Fruit fly (Drosophila melanogaster) whole organism: ENCODE data around the gene Octbeta2R.

ENCODE experiments used
- CG8478 ChIP-seq: fragments of >200 bp; optimal IDR thresholded peaks from 2 replicates; lab custom pipeline; 2018; ENCODE audit warnings: inconsistent platforms
- Dll ChIP-seq: fragments of >200 bp; optimal IDR thresholded peaks from 2 replicates; lab custom pipeline; 2017
- EcR ChIP-seq, 2 experiments: fragments of >200 bp; optimal IDR thresholded peaks; 2 replicates each; lab custom pipeline; 2017; ENCODE audit warnings: missing biosample characterization in 2 of 2, missing genetic modification characterization in 2 of 2, missing genetic modification reagents in 2 of 2
- pan ChIP-seq: fragments of >200 bp; optimal IDR thresholded peaks from 2 replicates; lab custom pipeline; 2017
- psq ChIP-seq: fragments of >200 bp; optimal IDR thresholded peaks from 2 replicates; lab custom pipeline; 2017
- usp ChIP-seq: fragments of >200 bp; optimal IDR thresholded peaks from 2 replicates; lab custom pipeline; 2017; ENCODE audit warnings: missing biosample characterization, missing genetic modification characterization, mixed read lengths

Octbeta2R gene

DNA sequence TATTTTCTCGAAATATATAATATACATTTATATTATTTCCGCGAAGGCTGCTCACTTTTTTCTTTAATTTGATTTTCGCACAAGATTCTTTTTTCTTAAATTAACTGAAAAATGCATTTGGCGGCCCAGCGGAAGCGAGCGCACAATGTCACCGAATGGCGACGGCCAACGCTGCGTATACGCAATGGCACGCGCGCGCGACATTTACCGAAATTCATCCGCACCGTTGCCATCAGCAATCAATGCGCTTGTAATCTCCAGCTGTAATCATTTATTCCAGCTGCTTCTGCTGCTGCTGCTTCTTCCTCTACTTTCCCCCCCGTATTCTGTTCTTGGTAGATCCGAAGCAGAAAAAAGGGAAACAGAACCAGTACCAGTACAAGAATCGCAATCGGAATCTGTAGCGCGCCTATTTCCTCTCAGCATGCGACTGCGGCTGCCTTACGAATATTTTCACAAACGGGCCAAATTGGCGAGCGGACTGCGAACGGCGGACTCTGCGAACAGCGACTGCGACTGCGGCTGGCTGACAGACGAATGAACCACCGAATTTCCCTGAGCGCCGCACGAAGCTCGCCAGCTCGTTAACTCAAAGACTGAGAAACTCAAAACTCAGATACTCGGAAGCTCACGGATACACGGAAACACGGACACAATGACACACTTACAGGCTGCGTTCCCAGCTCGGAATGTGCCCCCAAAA is at the start of gene Octbeta2R:
Octbeta2R (minus strand) TSS at position 539 of the 703 bp plus-strand sequence.
- TF ChIP-seq psq (no peak), pan (lab: Kevin White, UChicago) (no peak), CG8478 (lab: Kevin White, UChicago) (no peak), EcR (GFP tag; optimal IDR thresholded peaks at IDR 0.05; lab: Kevin White, UChicago) (no peak), usp (GFP tag; lab: Kevin White, UChicago) (no peak), Dll (lab: Kevin White, UChicago) (no peak)

DNA sequence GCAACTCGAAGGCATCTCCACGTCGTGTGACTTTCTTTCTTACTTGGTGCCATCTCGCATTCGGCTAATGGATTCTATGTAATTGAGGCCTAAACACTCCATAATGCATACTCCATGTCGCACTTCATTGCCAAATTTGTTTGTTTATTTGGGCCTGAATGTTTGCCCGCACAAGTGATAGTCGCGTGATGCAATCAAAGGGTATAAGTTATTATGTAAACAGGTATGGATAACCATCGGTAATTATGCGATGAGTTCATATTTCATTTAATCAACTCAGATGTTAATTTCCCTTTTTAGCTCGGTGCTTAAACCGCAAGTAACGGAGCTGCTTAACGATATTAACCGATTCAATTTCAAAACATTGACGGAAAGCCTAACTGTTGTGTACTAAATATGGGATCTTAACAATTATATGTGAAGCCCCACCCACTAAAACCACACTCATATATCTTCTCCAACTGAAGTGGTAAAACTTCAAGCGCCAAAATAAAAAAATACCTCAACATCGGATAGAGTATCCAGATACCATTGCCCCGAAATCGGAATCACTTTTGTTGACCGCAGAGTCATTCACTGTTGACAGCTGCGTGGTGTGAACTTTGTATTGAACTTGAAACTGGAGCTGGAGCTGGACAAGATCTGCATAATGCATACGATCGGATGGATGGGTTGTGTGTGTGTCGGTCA is 49.2 kb upstream of the Octbeta2R start:
- TF ChIP-seq pan (lab: Kevin White, UChicago) (no peak), usp (GFP tag; lab: Kevin White, UChicago) (no peak), psq (no peak), CG8478 (lab: Kevin White, UChicago) (no peak), Dll (lab: Kevin White, UChicago) (no peak), EcR (GFP tag; optimal IDR thresholded peaks at IDR 0.05; lab: Kevin White, UChicago) (no peak)

DNA sequence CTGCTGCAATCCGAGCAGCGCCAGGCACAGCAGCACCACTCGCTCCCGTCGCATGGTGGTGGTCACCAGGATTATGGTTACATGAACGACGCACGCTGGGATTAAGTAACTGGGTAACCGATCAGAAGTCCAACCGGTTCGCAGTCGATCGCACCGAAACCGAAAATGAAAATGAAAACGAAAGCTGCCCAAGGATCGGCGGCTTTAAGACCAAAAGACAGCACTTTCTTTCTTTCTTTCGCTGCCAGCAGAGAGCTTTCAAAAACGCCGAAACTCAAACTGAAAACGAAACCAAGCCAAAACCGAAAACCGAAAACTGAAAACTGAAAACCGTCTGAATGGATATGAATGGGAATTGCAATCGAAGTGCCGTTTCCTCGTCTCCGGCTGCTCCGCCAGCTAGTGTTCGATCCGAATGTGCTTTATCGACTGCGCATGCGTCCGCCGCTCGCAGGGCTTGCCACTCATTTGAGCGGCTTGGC is 46.6 kb upstream of the Octbeta2R start, which contains the start of gene CG6753:
CG6753 (minus strand) TSS at position 432 of the 482 bp plus-strand sequence.
- TF ChIP-seq Dll (lab: Kevin White, UChicago): no peak
- no peak for TF ChIP-seq pan (lab: Kevin White, UChicago)
- TF ChIP-seq EcR (GFP tag; optimal IDR thresholded peaks at IDR 0.05; lab: Kevin White, UChicago): no peak
- TF ChIP-seq psq: no peak
- TF ChIP-seq CG8478 (lab: Kevin White, UChicago): no peak
- TF ChIP-seq usp (GFP tag; lab: Kevin White, UChicago): no peak

DNA sequence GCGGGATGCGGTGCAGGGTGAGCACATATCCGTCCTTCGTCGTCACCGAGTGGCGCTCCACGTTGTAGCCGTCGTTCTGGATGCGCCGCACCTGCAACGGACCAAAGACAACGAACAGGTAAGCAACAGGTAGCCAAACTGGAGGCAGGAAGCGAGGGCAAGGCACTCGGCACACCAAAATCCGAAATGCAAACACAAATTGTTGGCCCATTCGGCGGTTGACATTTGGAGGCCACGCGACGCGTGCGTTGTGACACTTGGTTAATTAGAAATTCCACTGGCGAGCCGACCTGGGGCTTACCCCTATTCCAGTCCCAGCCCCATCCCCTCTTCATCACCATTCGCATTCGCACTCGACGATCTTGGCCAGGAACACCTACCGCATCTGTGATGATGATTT is 46.1 kb upstream of the Octbeta2R start:
- TF ChIP-seq psq (no peak), Dll (lab: Kevin White, UChicago) (no peak), CG8478 (lab: Kevin White, UChicago) (no peak), pan (lab: Kevin White, UChicago) (no peak), usp (GFP tag; lab: Kevin White, UChicago) (no peak), EcR (GFP tag; optimal IDR thresholded peaks at IDR 0.05; lab: Kevin White, UChicago) (no peak)

DNA sequence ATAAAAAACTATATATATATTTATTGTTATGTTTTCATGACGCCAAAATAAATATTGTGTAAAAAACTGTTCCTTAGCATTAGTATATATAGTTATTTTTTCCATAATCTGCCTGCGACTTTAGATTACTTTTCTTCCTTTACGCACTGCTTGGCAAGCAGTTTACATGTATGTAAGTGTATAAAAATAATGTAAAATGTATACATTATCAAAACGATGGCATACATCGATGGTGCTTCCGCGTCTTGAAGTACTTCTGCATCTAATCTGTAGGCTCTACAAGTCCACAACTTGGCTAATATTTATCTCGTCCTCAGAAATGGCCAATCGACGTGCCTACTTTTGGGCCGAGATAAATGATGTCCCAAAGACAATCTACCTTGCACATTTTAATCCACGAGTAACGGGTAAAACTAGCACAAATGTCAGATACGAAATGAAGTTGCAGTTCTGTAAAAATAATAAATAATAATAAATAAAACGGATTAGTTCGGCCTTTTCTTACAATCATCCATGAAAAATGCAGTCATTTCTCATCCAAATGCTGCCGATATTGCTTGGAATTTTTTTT is 42.5 kb upstream of the Octbeta2R start, which contains the start of gene CG11608:
CG11608 (plus strand) TSS at position 521 of the 571 bp plus-strand sequence.
- TF ChIP-seq EcR (GFP tag; optimal IDR thresholded peaks at IDR 0.05; lab: Kevin White, UChicago) (no peak), psq (no peak), pan (lab: Kevin White, UChicago) (no peak), Dll (lab: Kevin White, UChicago) (no peak), usp (GFP tag; lab: Kevin White, UChicago) (no peak), CG8478 (lab: Kevin White, UChicago) (no peak)

DNA sequence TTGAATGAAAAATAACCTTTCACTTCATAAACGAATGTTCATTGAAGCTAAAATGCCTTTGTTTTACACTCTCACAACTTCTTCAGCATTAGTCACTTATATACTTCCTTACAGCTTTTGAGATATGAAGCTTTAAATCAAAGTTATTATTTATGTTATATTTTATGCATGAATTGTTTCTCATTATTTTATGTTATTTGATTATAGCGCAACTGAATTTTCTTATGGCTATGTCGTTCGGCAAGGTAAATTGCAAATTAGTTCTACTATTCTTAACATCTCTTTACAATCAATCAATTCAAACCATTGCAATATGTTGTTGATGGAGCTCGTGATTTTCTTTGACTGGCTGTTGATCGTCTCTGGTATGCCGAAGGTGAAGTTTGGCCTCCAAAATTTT is 40.7 kb upstream of the Octbeta2R start, which contains the start of gene CG11600:
CG11600 (plus strand) TSS at position 301 of the 400 bp plus-strand sequence.
- TF ChIP-seq Dll (lab: Kevin White, UChicago) (no peak), CG8478 (lab: Kevin White, UChicago) (no peak), usp (GFP tag; lab: Kevin White, UChicago) (no peak), EcR (GFP tag; optimal IDR thresholded peaks at IDR 0.05; lab: Kevin White, UChicago) (no peak), psq (no peak), pan (lab: Kevin White, UChicago) (no peak)

DNA sequence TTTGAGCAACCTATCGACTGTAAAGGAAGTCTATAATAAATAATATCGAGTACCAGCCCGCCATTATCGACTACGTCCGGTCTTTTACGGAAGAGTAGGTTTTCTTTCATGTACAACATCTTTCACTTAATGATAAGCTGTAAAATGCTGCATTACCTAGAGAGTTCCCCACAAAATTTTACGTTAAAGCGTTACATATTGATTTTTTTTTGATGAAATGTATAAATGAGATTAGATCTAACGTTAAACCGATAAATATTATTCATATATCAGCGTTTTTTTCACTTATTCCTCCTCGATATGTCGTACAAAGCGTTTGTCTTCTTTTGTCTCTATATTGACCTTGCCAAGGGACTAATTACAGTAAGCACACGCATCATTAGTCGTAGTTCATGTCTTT is 39.1 kb upstream of the Octbeta2R start, which contains the start of gene CG11598:
CG11598 (plus strand) TSS at position 301 of the 400 bp plus-strand sequence.
- no peak for TF ChIP-seq Dll (lab: Kevin White, UChicago)
- no peak for TF ChIP-seq psq
- TF ChIP-seq pan (lab: Kevin White, UChicago): no peak
- no peak for TF ChIP-seq CG8478 (lab: Kevin White, UChicago)
- no peak for TF ChIP-seq EcR (GFP tag; optimal IDR thresholded peaks at IDR 0.05; lab: Kevin White, UChicago)
- TF ChIP-seq usp (GFP tag; lab: Kevin White, UChicago): no peak

DNA sequence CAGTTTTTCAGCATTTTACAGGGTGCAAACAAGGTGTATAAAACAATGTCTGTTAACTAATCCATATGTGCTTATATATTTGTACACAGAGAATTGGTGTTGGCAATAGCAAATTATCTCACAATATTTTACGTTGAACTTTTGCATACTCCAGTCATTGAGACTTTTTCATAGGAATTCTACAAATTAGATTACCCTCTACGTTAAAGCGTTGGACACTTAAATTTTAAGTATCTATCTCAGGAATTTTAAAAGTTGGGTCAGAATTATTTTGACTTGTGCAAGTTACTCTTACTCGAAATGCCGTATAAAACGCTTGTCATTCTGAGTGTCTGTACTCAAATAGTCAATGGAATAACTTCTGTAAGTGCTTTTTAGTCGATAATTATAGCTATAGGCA is 37.5 kb upstream of the Octbeta2R start, which contains the start of gene CG18530:
CG18530 (plus strand) TSS at position 301 of the 400 bp plus-strand sequence.
- TF ChIP-seq CG8478 (lab: Kevin White, UChicago) (no peak), usp (GFP tag; lab: Kevin White, UChicago) (no peak), Dll (lab: Kevin White, UChicago) (no peak), pan (lab: Kevin White, UChicago) (no peak), psq (no peak), EcR (GFP tag; optimal IDR thresholded peaks at IDR 0.05; lab: Kevin White, UChicago) (no peak)

dm6 chr3R:12630369-12630768 is 34.8 kb upstream of the Octbeta2R start, which contains the start of gene Not10:
Gene Not10 (plus strand): TSS chr3R:12630647.
- TF ChIP-seq psq (no peak), CG8478 (lab: Kevin White, UChicago) (no peak), EcR (GFP tag; optimal IDR thresholded peaks at IDR 0.05; lab: Kevin White, UChicago) (no peak), Dll (lab: Kevin White, UChicago) (no peak), usp (GFP tag; lab: Kevin White, UChicago) (no peak), pan (lab: Kevin White, UChicago) (no peak)

dm6 chr3R:12628395-12628928 is 32.9 kb upstream of the Octbeta2R start:
- no peak for TF ChIP-seq pan (lab: Kevin White, UChicago)
- TF ChIP-seq CG8478 (lab: Kevin White, UChicago): peak; percentile 9
- TF ChIP-seq EcR (GFP tag; optimal IDR thresholded peaks at IDR 0.05; lab: Kevin White, UChicago): no peak
- no peak for TF ChIP-seq psq
